Fruit fly (Drosophila melanogaster): ENCODE data around the gene Itgbn.
A peak's percentile ranks its signal among the peaks of the same experiment; 100 is the strongest.

Gene Itgbn

DNA sequence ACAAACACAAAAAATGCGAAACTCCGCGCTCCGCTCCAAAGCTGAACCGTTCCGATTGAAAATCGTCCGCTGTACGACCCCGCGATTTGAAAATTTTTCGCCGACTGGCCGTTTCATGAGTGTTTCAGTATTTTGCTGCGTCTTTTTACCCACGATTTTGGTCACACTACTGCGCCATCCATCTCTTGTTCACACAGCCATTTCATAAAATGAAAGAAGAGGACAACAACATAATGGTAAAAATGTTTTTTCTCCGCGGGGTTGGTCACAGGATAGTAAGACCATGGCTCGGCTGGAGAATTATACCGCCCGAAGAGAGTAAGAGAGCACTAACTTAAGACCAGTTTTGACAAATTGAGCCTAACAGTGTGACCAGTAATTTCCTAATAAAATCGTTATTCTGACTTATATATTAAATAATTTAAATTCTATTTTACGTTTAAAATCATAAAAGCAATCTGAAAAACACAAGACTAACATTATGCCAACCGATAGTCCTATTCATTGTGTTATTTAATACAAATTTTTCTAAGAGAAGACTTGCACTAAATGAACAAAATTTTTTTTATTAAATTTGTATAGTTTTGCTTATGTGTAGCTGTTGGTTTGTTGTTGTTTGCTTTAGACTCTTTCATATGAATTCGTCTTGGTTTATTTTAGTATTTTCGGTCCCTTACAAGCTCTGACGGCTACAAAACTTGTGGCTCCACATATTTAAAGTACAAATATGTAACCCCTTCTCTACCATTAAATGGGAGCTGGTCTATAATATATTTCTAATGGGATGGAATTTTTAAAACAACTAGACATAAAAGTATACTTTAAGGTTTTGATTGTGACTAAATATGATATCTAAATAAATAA, 728 bp upstream of the Itgbn start, which contains the start of gene CG42238 (continued):
- TF ChIP-seq CG11560 (tag; IDR thresholded peaks at IDR 0.05), result no peak
- no peak for TF ChIP-seq CG10462 (GFP tag; optimal IDR thresholded peaks at IDR 0.05)
- peak; percentile 80 for TF ChIP-seq stwl (tag; optimal IDR thresholded peaks at IDR 0.05)
- no peak for TF ChIP-seq ase (GFP tag; IDR thresholded peaks at IDR 0.05)
- no peak for TF ChIP-seq Lim3 (GFP tag; IDR thresholded peaks at IDR 0.05)
- no peak for TF ChIP-seq CG4854 (GFP tag; optimal IDR thresholded peaks at IDR 0.05)
- no peak for TF ChIP-seq CG4730 (GFP tag; IDR thresholded peaks at IDR 0.05)
- TF ChIP-seq zfh2 (GFP tag; optimal IDR thresholded peaks at IDR 0.05), result peak; percentile 9
- peak; percentile 10 for TF ChIP-seq trem (tag; optimal IDR thresholded peaks at IDR 0.05)
- TF ChIP-seq CG3838 (GFP tag; optimal IDR thresholded peaks at IDR 0.05), result no peak
- peak; percentile 27; the same call in 1 of the 3 replicates for TF ChIP-seq zfh1 (GFP tag; IDR thresholded peaks at IDR 0.05)
- TF ChIP-seq repo (GFP tag; optimal IDR thresholded peaks at IDR 0.05), result peak; percentile 1
- peak; percentile 47; the same call in 1 of the 2 replicates for TF ChIP-seq CG13287 (GFP tag; IDR thresholded peaks at IDR 0.05; ENCODE audit: partially characterized antibody)
- TF ChIP-seq cwo (GFP tag; optimal IDR thresholded peaks at IDR 0.05), result no peak
- no peak for TF ChIP-seq CG34376 (GFP tag; optimal IDR thresholded peaks at IDR 0.05)
- peak; percentile 88 for TF ChIP-seq gfzf (GFP tag; optimal IDR thresholded peaks at IDR 0.05)
- no peak for TF ChIP-seq br (optimal IDR thresholded peaks at IDR 0.05)
- no peak for TF ChIP-seq p53 (GFP tag; optimal IDR thresholded peaks at IDR 0.05)
- no peak for TF ChIP-seq CG16863 (GFP tag; optimal IDR thresholded peaks at IDR 0.05)
- TF ChIP-seq CG8944 (GFP tag; optimal IDR thresholded peaks at IDR 0.05), result no peak
- TF ChIP-seq klu (GFP tag; IDR thresholded peaks at IDR 0.05), result no peak
- TF ChIP-seq Ada2b (GFP tag; IDR thresholded peaks at IDR 0.05), result no peak
- no peak for TF ChIP-seq CG5245 (GFP tag; optimal IDR thresholded peaks at IDR 0.05)
- peak; percentile 55 for TF ChIP-seq ash1 (GFP tag; optimal IDR thresholded peaks at IDR 0.05)
- TF ChIP-seq emc (GFP tag; optimal IDR thresholded peaks at IDR 0.05), result no peak
- peak; percentile 55 for TF ChIP-seq abd-A (tag; optimal IDR thresholded peaks at IDR 0.05)
- TF ChIP-seq CG12299 (tag; optimal IDR thresholded peaks at IDR 0.05), result no peak
- no peak for TF ChIP-seq bowl (GFP tag; IDR thresholded peaks at IDR 0.05)
- no peak for TF ChIP-seq Hand (GFP tag; optimal IDR thresholded peaks at IDR 0.05)
- no peak for TF ChIP-seq Atf6 (GFP tag; IDR thresholded peaks at IDR 0.05)
- peak; percentile 23 for TF ChIP-seq ERR (GFP tag; optimal IDR thresholded peaks at IDR 0.05)
- TF ChIP-seq dmrt99B (tag; optimal IDR thresholded peaks at IDR 0.05), result no peak
- TF ChIP-seq CG4328 (GFP tag; optimal IDR thresholded peaks at IDR 0.05), result no peak
- peak; percentile 85 for TF ChIP-seq Med (GFP tag)
- no peak for TF ChIP-seq corto (GFP tag; optimal IDR thresholded peaks at IDR 0.05)
- no peak for TF ChIP-seq CG10274 (GFP tag; optimal IDR thresholded peaks at IDR 0.05)
- TF ChIP-seq CG9932 (GFP tag; IDR thresholded peaks at IDR 0.05), result peak; percentile 48
- TF ChIP-seq slou (GFP tag; optimal IDR thresholded peaks at IDR 0.05), result no peak
- TF ChIP-seq CG9876 (GFP tag; optimal IDR thresholded peaks at IDR 0.05), result no peak
- TF ChIP-seq sug (tag; optimal IDR thresholded peaks at IDR 0.05), result no peak
- no peak for TF ChIP-seq Mrtf (GFP tag; IDR thresholded peaks at IDR 0.05)
- TF ChIP-seq Eip74EF (GFP tag; optimal IDR thresholded peaks at IDR 0.05), result no peak
- no peak for TF ChIP-seq CG17912 (GFP tag; optimal IDR thresholded peaks at IDR 0.05)
- no peak for TF ChIP-seq CG15479 (GFP tag; optimal IDR thresholded peaks at IDR 0.05)
- TF ChIP-seq CG13624 (GFP tag; optimal IDR thresholded peaks at IDR 0.05), result peak; percentile 9
- TF ChIP-seq peb (GFP tag; IDR thresholded peaks at IDR 0.05), result no peak
- no peak for TF ChIP-seq Hr78 (GFP tag; optimal IDR thresholded peaks at IDR 0.05)
- no peak for TF ChIP-seq CG10431 (GFP tag; optimal IDR thresholded peaks at IDR 0.05)
- no peak for TF ChIP-seq dpn (GFP tag; optimal IDR thresholded peaks at IDR 0.05)
- no peak; the same call in 1 of the 2 replicates for TF ChIP-seq Adf1 (GFP tag; IDR thresholded peaks at IDR 0.05)

All from whole organism, embryonic.